Worm (Caenorhabditis elegans): ENCODE results near the gene C35A11.4.
A peak's percentile ranks its signal among the peaks of the same experiment; 100 is the strongest.

The C35A11.4 gene

ce11 chrV:5392993-5393628, at the start of gene C35A11.4:
TSS of gene C35A11.4 (minus strand) at chrV:5393148.
- TF ChIP-seq mel-28 (tag; optimal IDR thresholded peaks at IDR 0.05; ENCODE audit: borderline replicate concordance) (no peak), F55B11.4 (tag; optimal IDR thresholded peaks at IDR 0.05; ENCODE audit: borderline replicate concordance, insufficient read depth) (no peak), ets-4 (GFP tag; optimal IDR thresholded peaks at IDR 0.05) (peak; percentile 55), nfyb-1 (GFP tag; IDR thresholded peaks at IDR 0.05) (0 out of 2 replicates have a peak, but pooled peaks have one; percentile 45), nhr-80 (tag; optimal IDR thresholded peaks at IDR 0.05) (peak; percentile 81), ztf-28 (GFP tag; IDR thresholded peaks at IDR 0.05) (no peak), K11D2.4 (GFP tag; IDR thresholded peaks at IDR 0.05) (no peak), snpc-1.1 (tag; optimal IDR thresholded peaks at IDR 0.05; ENCODE audit: insufficient read depth) (no peak), nhr-90 (tag; optimal IDR thresholded peaks at IDR 0.05) (peak; percentile 3), unc-130 (GFP tag; optimal IDR thresholded peaks at IDR 0.05) (no peak), nhr-120 (GFP tag; IDR thresholded peaks at IDR 0.05) (no peak), sptf-2 (GFP tag; optimal IDR thresholded peaks at IDR 0.05) (no peak), dpl-1 (GFP tag; optimal IDR thresholded peaks at IDR 0.05) (no peak), pbrm-1 (GFP tag; IDR thresholded peaks at IDR 0.05) (no peak), Y53G8AR.9 (GFP tag; conservative IDR thresholded peaks at IDR 0.05) (no peak), let-607 (tag; optimal IDR thresholded peaks at IDR 0.05) (peak in 1 of 2 experiments; percentile 3), lsy-27 (tag; optimal IDR thresholded peaks at IDR 0.05; ENCODE audit: borderline replicate concordance, insufficient read depth) (no peak)

ce11 chrV:5442366-5442765, 49.4 kb upstream of the C35A11.4 start:
- no peak for TF ChIP-seq attf-5 (GFP tag; optimal IDR thresholded peaks at IDR 0.05)
- TF ChIP-seq aptf-2 (GFP tag; conservative IDR thresholded peaks at IDR 0.05): no peak
- TF ChIP-seq F49E8.2 (tag; optimal IDR thresholded peaks at IDR 0.05; ENCODE audit: insufficient read depth): no peak
- TF ChIP-seq bed-1 (GFP tag; IDR thresholded peaks at IDR 0.05): no peak
- TF ChIP-seq unc-130 (GFP tag; optimal IDR thresholded peaks at IDR 0.05): no peak
- no peak for TF ChIP-seq snpc-4 (GFP tag; optimal IDR thresholded peaks at IDR 0.05)
- TF ChIP-seq snpc-4 (tag; optimal IDR thresholded peaks at IDR 0.05): no peak
- no peak for TF ChIP-seq madf-3 (GFP tag; IDR thresholded peaks at IDR 0.05)
- TF ChIP-seq Y95B8A.8 (GFP tag; IDR thresholded peaks at IDR 0.05): no peak
- TF ChIP-seq snpc-1.1 (tag; optimal IDR thresholded peaks at IDR 0.05; ENCODE audit: insufficient read depth): no peak
- no peak for TF ChIP-seq Y56A3A.18 (GFP tag; IDR thresholded peaks at IDR 0.05)

ce11 chrV:5439068-5439467, 46.1 kb upstream of the C35A11.4 start, which contains the start of gene snpc-1.3:
TSS of gene snpc-1.3 (minus strand) at chrV:5439168.
- TF ChIP-seq mel-28 (tag; optimal IDR thresholded peaks at IDR 0.05; ENCODE audit: borderline replicate concordance) (no peak), ztf-6 (GFP tag; IDR thresholded peaks at IDR 0.05) (no peak), athp-1 (tag; optimal IDR thresholded peaks at IDR 0.05) (no peak), snpc-4 (GFP tag; optimal IDR thresholded peaks at IDR 0.05) (no peak), snpc-4 (tag; optimal IDR thresholded peaks at IDR 0.05) (no peak), Y67H2A.10 (GFP tag; conservative IDR thresholded peaks at IDR 0.05) (no peak), repo-1 (tag; optimal IDR thresholded peaks at IDR 0.05) (no peak), aptf-3 (GFP tag; IDR thresholded peaks at IDR 0.05) (no peak)

- TF ChIP-seq madf-6 (GFP tag; IDR thresholded peaks at IDR 0.05) (no peak), gei-17 (GFP tag; optimal IDR thresholded peaks at IDR 0.05) (no peak), lin-26 (GFP tag; IDR thresholded peaks at IDR 0.05) (no peak), bed-1 (GFP tag; IDR thresholded peaks at IDR 0.05) (no peak), dox-1 (GFP tag; IDR thresholded peaks at IDR 0.05) (peak; percentile 74), let-607 (tag; optimal IDR thresholded peaks at IDR 0.05) (peak in 1 of 2 experiments; percentile 16), ztf-28 (GFP tag; IDR thresholded peaks at IDR 0.05) (no peak), B0035.1 (tag; optimal IDR thresholded peaks at IDR 0.05) (no peak), him-1 (tag; optimal IDR thresholded peaks at IDR 0.05) (no peak), xnd-1 (tag; optimal IDR thresholded peaks at IDR 0.05) (no peak), attf-3 (GFP tag; conservative IDR thresholded peaks at IDR 0.05) (no peak), F57C9.4 (tag; optimal IDR thresholded peaks at IDR 0.05) (no peak), hlh-26 (GFP tag; conservative IDR thresholded peaks at IDR 0.05) (no peak), snpc-1.3 (tag; optimal IDR thresholded peaks at IDR 0.05; ENCODE audit: insufficient read depth) (no peak), nfyb-1 (GFP tag; IDR thresholded peaks at IDR 0.05) (no peak), hmg-20 (GFP tag; IDR thresholded peaks at IDR 0.05) (no peak)
Observed at ce11 chrV:5433020-5433419, 40.1 kb upstream of the C35A11.4 start, which contains the start of gene acl-6. TSS of gene acl-6 (plus strand) at chrV:5433386.
